Fruit fly (Drosophila melanogaster): ENCODE measurements around the gene MFS10.
A peak's percentile ranks its signal among the peaks of the same experiment; 100 is the strongest.

Gene MFS10

DNA sequence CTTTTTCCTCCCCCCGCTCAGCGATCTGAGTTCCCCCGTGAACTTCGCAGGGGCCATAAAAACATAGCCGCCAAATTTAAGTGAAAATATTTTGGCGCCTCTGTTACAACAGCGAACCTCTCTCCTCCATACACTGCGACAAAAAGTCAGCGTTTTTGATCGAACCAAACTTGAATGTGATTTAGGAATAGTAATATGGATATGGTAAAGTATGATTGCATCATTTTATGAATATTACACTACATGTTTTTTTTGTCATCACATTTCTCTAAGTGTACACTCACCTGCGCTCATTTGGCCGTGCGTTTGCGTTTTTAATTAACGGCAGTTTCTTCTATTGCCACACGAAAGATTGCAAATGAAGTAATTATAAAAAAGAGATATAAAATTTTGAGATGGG, 6.9 kb downstream of the MFS10 start (continued):
- peak; percentile 39 for TF ChIP-seq Hsf (GFP tag; optimal IDR thresholded peaks at IDR 0.05)
- TF ChIP-seq CG18599 (GFP tag; optimal IDR thresholded peaks at IDR 0.05) = peak; percentile 31
- 0 out of 2 replicates have a peak, but pooled peaks have one; percentile 18 for TF ChIP-seq CG10959 (GFP tag; IDR thresholded peaks at IDR 0.05)
- peak; percentile 36 for TF ChIP-seq Atf3 (GFP tag; optimal IDR thresholded peaks at IDR 0.05)
- no peak for TF ChIP-seq en (GFP tag; optimal IDR thresholded peaks at IDR 0.05)
- TF ChIP-seq row (GFP tag; IDR thresholded peaks at IDR 0.05) = peak; percentile 60
- TF ChIP-seq CG12104 (GFP tag; optimal IDR thresholded peaks at IDR 0.05) = peak; percentile 43
- TF ChIP-seq pum (GFP tag; optimal IDR thresholded peaks at IDR 0.05) = peak; percentile 41
- peak; percentile 78 for TF ChIP-seq ken (GFP tag; IDR thresholded peaks at IDR 0.05)
- no peak for TF ChIP-seq CG31388 (GFP tag; optimal IDR thresholded peaks at IDR 0.05)
- peak; percentile 40 for TF ChIP-seq Antp (GFP tag; optimal IDR thresholded peaks at IDR 0.05)
- TF ChIP-seq CG12391 (tag; optimal IDR thresholded peaks at IDR 0.05) = peak; percentile 59
- TF ChIP-seq MTF-1 (GFP tag; optimal IDR thresholded peaks at IDR 0.05; ENCODE audit: borderline replicate concordance) = peak; percentile 18
- TF ChIP-seq ATbp (GFP tag; optimal IDR thresholded peaks at IDR 0.05) = peak; percentile 59
- TF ChIP-seq CG11247 (GFP tag; IDR thresholded peaks at IDR 0.05) = 0 out of 2 replicates have a peak, but pooled peaks have one; percentile 7
- TF ChIP-seq eve (GFP tag; optimal IDR thresholded peaks at IDR 0.05) = peak in 1 of 2 experiments; percentile 86
- TF ChIP-seq wor (GFP tag; IDR thresholded peaks at IDR 0.05) = 0 out of 2 replicates have a peak, but pooled peaks have one; percentile 37
- TF ChIP-seq CG12769 (tag; optimal IDR thresholded peaks at IDR 0.05) = peak; percentile 39
- TF ChIP-seq CG17829 (tag; optimal IDR thresholded peaks at IDR 0.05) = peak; percentile 31
- peak; percentile 45; the same call in 1 of the 3 replicates for TF ChIP-seq so (GFP tag; IDR thresholded peaks at IDR 0.05)
- TF ChIP-seq gsb (GFP tag; IDR thresholded peaks at IDR 0.05) = no peak
- peak; percentile 12 for TF ChIP-seq CG18764 (GFP tag; optimal IDR thresholded peaks at IDR 0.05)
- peak; percentile 48 for TF ChIP-seq CG12942 (GFP tag; optimal IDR thresholded peaks at IDR 0.05)
- no peak for TF ChIP-seq slp2 (GFP tag; optimal IDR thresholded peaks at IDR 0.05)
- TF ChIP-seq CG17328 (GFP tag; IDR thresholded peaks at IDR 0.05) = peak; percentile 64
- 0 out of 2 replicates have a peak, but pooled peaks have one; percentile 16 for TF ChIP-seq dan (GFP tag; IDR thresholded peaks at IDR 0.05)
- TF ChIP-seq bowl (GFP tag; IDR thresholded peaks at IDR 0.05) = no peak
- TF ChIP-seq CG10654 (GFP tag; optimal IDR thresholded peaks at IDR 0.05) = peak; percentile 34
- TF ChIP-seq pho (GFP tag; optimal IDR thresholded peaks at IDR 0.05) = peak; percentile 2
- peak; percentile 74 for TF ChIP-seq unpg (GFP tag; optimal IDR thresholded peaks at IDR 0.05)
- peak; percentile 68 for TF ChIP-seq fd96Cb (tag; optimal IDR thresholded peaks at IDR 0.05)
- peak; percentile 39; the same call in 1 of the 2 replicates for TF ChIP-seq CG5953 (GFP tag; IDR thresholded peaks at IDR 0.05)
- peak; percentile 27 for TF ChIP-seq CG10267 (tag; optimal IDR thresholded peaks at IDR 0.05)
- TF ChIP-seq Meics (GFP tag; optimal IDR thresholded peaks at IDR 0.05) = peak; percentile 37
- TF ChIP-seq Hr51 (GFP tag; optimal IDR thresholded peaks at IDR 0.05) = peak; percentile 41 to 81
- no peak for TF ChIP-seq Adf1 (GFP tag; IDR thresholded peaks at IDR 0.05)
- TF ChIP-seq CG3163 (GFP tag; optimal IDR thresholded peaks at IDR 0.05) = peak; percentile 21
- peak; percentile 24 for TF ChIP-seq CG2120 (GFP tag; optimal IDR thresholded peaks at IDR 0.05)
- TF ChIP-seq CG15011 (GFP tag; optimal IDR thresholded peaks at IDR 0.05) = peak; percentile 20
- TF ChIP-seq CG32532 (GFP tag; IDR thresholded peaks at IDR 0.05) = peak; percentile 45
- TF ChIP-seq nerfin-1 (tag; optimal IDR thresholded peaks at IDR 0.05) = peak; percentile 53
- no peak for TF ChIP-seq Bgb (GFP tag; IDR thresholded peaks at IDR 0.05; ENCODE audit: partially characterized antibody)
- TF ChIP-seq CG7839 (tag; optimal IDR thresholded peaks at IDR 0.05) = peak; percentile 62
- TF ChIP-seq z (GFP tag; IDR thresholded peaks at IDR 0.05) = no peak
- TF ChIP-seq Hr3 (GFP tag; optimal IDR thresholded peaks at IDR 0.05) = peak; percentile 51
- TF ChIP-seq CG13894 (tag; optimal IDR thresholded peaks at IDR 0.05) = no peak
- TF ChIP-seq gfzf (GFP tag; optimal IDR thresholded peaks at IDR 0.05) = no peak
- TF ChIP-seq CG9437 (GFP tag; optimal IDR thresholded peaks at IDR 0.05) = peak; percentile 47
- TF ChIP-seq onecut (GFP tag; IDR thresholded peaks at IDR 0.05) = peak; percentile 55
- no peak for TF ChIP-seq BEAF-32 (GFP tag; optimal IDR thresholded peaks at IDR 0.05)
- peak; percentile 55; the same call in 1 of the 3 replicates for TF ChIP-seq CG14050 (GFP tag; IDR thresholded peaks at IDR 0.05)

Measured in whole organism, embryonic.